Worm (Caenorhabditis elegans): ENCODE data around the gene atx-3.

DNA sequence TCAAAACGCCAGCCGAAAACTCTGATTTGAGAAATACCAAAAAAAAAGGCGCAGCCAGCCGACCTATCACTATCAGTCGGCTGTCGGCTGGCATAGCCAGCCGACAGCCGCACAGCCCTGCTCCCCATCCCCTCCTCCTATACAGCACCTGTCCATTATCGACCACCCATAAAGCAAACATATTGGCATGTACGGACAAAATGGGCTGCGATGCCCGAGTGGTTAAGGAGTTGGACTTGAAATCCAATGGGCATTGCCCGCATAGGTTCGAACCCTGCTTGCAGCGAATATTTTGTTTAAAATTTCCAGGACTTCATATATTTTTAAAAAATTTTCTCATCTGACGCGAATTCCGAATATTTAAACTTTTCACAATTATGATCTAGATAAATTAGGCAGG lies 26.8 kb downstream of the atx-3 start:
- TF ChIP-seq hlh-8 (tag; optimal IDR thresholded peaks at IDR 0.05): no peak
- TF ChIP-seq ceh-48 (tag; optimal IDR thresholded peaks at IDR 0.05): no peak
- no peak for TF ChIP-seq K09A11.1 (tag; optimal IDR thresholded peaks at IDR 0.05; ENCODE audit: insufficient read depth)
- no peak for TF ChIP-seq fkh-10 (GFP tag; optimal IDR thresholded peaks at IDR 0.05)

Data from whole organism, late embryonic.